Worm (Caenorhabditis elegans): ENCODE measurements around the gene T26A5.6.

DNA sequence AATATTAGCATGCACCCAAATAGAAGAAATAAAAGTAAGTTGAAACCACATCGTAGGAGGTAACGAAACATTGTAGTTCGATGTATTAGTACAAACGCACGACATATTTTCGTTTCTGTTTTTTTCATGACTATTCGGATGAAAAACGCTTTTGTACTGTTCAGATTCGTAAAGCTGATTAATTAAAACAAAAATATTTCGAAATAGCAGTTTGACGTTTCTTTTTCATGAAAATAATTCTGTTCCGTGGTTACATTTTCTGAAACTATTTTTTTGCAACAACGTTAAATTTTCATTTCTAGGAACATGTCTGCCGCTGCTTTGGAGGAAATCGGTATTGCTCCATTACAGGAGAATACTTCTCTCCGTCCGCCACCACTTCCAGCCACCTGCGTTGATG is 39.0 kb upstream of the T26A5.6 start, which contains the start of gene rpt-3:
- no peak for TF ChIP-seq ces-1 (GFP tag; optimal IDR thresholded peaks at IDR 0.05)
- TF ChIP-seq unc-62 (GFP tag; optimal IDR thresholded peaks at IDR 0.05): no peak
- no peak for TF ChIP-seq nhr-76 (tag; optimal IDR thresholded peaks at IDR 0.05)
- TF ChIP-seq nhr-28 (tag; optimal IDR thresholded peaks at IDR 0.05): no peak
- no peak for TF ChIP-seq nhr-237 (tag; optimal IDR thresholded peaks at IDR 0.05)
- TF ChIP-seq ceh-83 (GFP tag; optimal IDR thresholded peaks at IDR 0.05): no peak
- no peak for TF ChIP-seq sptf-1 (tag; optimal IDR thresholded peaks at IDR 0.05)
- TF ChIP-seq ztf-11 (tag; optimal IDR thresholded peaks at IDR 0.05): no peak
- TF ChIP-seq lsy-2 (tag; optimal IDR thresholded peaks at IDR 0.05): no peak
- no peak for TF ChIP-seq mab-5 (tag; optimal IDR thresholded peaks at IDR 0.05)
- TF ChIP-seq snpc-4 (tag; optimal IDR thresholded peaks at IDR 0.05): no peak

All from whole organism, mixed stage, embryonic.